Worm (Caenorhabditis elegans) whole organism, late embryonic: ENCODE measurements around the gene F45E1.1.

Source experiments
- C08G9.2 ChIP-seq: sonication (generic microtip); optimal IDR thresholded peaks from 2 replicates; lab custom pipeline; 2016; ENCODE audit warnings: mild to moderate bottlenecking, missing genetic modification characterization, moderate library complexity, missing compliant biosample characterization
- F13H6.1 ChIP-seq: sonication (generic microtip); optimal IDR thresholded peaks from 2 replicates; lab custom pipeline; 2016; ENCODE audit warnings: missing genetic modification characterization, missing compliant biosample characterization
- K09A11.1 ChIP-seq: sonication (generic microtip); optimal IDR thresholded peaks from 2 replicates; lab custom pipeline; 2017; ENCODE audit warnings: antibody characterized with exemption, mild to moderate bottlenecking, missing genetic modification characterization, missing compliant biosample characterization; ENCODE audit not compliant: insufficient read depth
- T23F11.4 ChIP-seq: fragments of 200-800 bp; sonication (Bioruptor generic); optimal IDR thresholded peaks from 2 replicates; lab custom pipeline; 2018; ENCODE audit warnings: mild to moderate bottlenecking, missing genetic modification characterization, missing compliant biosample characterization
- Y22D7AL.16 ChIP-seq: sonication (generic microtip); optimal IDR thresholded peaks from 2 replicates; lab custom pipeline; 2016; ENCODE audit warnings: missing genetic modification characterization, missing compliant biosample characterization
- ama-1 ChIP-seq: fragments of 150-350 bp; optimal IDR thresholded peaks from 2 replicates; lab custom pipeline; 2014
- ceh-18 ChIP-seq: sonication (generic microtip); optimal IDR thresholded peaks from 2 replicates; lab custom pipeline; 2016; ENCODE audit warnings: missing genetic modification characterization, missing compliant biosample characterization
- ceh-22 ChIP-seq: sonication (generic microtip); optimal IDR thresholded peaks from 2 replicates; lab custom pipeline; 2017; ENCODE audit warnings: missing biosample characterization, missing genetic modification characterization
- ceh-24 ChIP-seq: sonication (generic microtip); optimal IDR thresholded peaks from 2 replicates; lab custom pipeline; 2016; ENCODE audit warnings: mild to moderate bottlenecking, missing genetic modification characterization, missing compliant biosample characterization
- ceh-30 ChIP-seq: fragments of 150-350 bp; optimal IDR thresholded peaks from 2 replicates; lab custom pipeline; 2014; ENCODE audit warnings: missing biosample characterization, missing genetic modification characterization
- ceh-45 ChIP-seq: fragments of 200-800 bp; sonication (Bioruptor generic); IDR thresholded peaks from 2 replicates; pipeline ENCODE4 v1.3.6; 2022; ENCODE audit warnings: missing genetic modification reagents, missing genetic modification characterization, missing compliant biosample characterization
- ceh-48 ChIP-seq: sonication (generic microtip); optimal IDR thresholded peaks from 2 replicates; lab custom pipeline; 2016; ENCODE audit warnings: missing genetic modification characterization, inconsistent platforms, missing compliant biosample characterization
- ceh-6 ChIP-seq: fragments of 200-800 bp; sonication (Bioruptor generic); optimal IDR thresholded peaks from 2 replicates; lab custom pipeline; 2018; ENCODE audit warnings: mild to moderate bottlenecking, missing genetic modification characterization, missing compliant biosample characterization
- che-1 ChIP-seq: sonication (generic microtip); optimal IDR thresholded peaks from 2 replicates; lab custom pipeline; 2016; ENCODE audit warnings: mild to moderate bottlenecking, missing genetic modification characterization, missing compliant biosample characterization
- dmd-4 ChIP-seq: sonication (generic microtip); optimal IDR thresholded peaks from 2 replicates; lab custom pipeline; 2016; ENCODE audit warnings: borderline replicate concordance, missing genetic modification characterization, missing compliant biosample characterization
- dve-1 ChIP-seq: sonication (generic microtip); optimal IDR thresholded peaks from 2 replicates; lab custom pipeline; 2017; ENCODE audit warnings: antibody characterized with exemption, mild to moderate bottlenecking, missing genetic modification characterization, missing compliant biosample characterization
- elt-2 ChIP-seq: sonication (generic microtip); optimal IDR thresholded peaks from 2 replicates; lab custom pipeline; 2016; ENCODE audit warnings: missing genetic modification reagents, missing genetic modification characterization, missing compliant biosample characterization
- ets-4 ChIP-seq: sonication (generic microtip); optimal IDR thresholded peaks from 2 replicates; lab custom pipeline; 2016; ENCODE audit warnings: missing genetic modification characterization, missing compliant biosample characterization
- eyg-1 ChIP-seq: sonication (generic microtip); optimal IDR thresholded peaks from 2 replicates; lab custom pipeline; 2016; ENCODE audit warnings: missing genotype, missing genetic modification characterization, missing compliant biosample characterization
- fkh-10 ChIP-seq: fragments of 150-350 bp; optimal IDR thresholded peaks from 2 replicates; lab custom pipeline; 2014; ENCODE audit warnings: missing biosample characterization, missing genetic modification reagents, missing genetic modification characterization
- hlh-13 ChIP-seq: fragments of 200-800 bp; sonication (Bioruptor generic); optimal IDR thresholded peaks from 2 replicates; lab custom pipeline; 2018; ENCODE audit warnings: mild to moderate bottlenecking, missing genetic modification characterization, missing compliant biosample characterization
- hlh-30 ChIP-seq: sonication (generic microtip); optimal IDR thresholded peaks from 2 replicates; lab custom pipeline; 2017; ENCODE audit warnings: antibody characterized with exemption, missing genetic modification characterization, missing compliant biosample characterization; ENCODE audit not compliant: insufficient read depth
- hlh-8 ChIP-seq: sonication (generic microtip); optimal IDR thresholded peaks from 2 replicates; lab custom pipeline; 2016; ENCODE audit warnings: missing genotype, missing genetic modification characterization, missing compliant biosample characterization
- lim-6 ChIP-seq: sonication (generic microtip); optimal IDR thresholded peaks from 2 replicates; lab custom pipeline; 2016; ENCODE audit warnings: missing genetic modification characterization, missing compliant biosample characterization
- lin-11 ChIP-seq: fragments of 200-800 bp; sonication (Bioruptor generic); optimal IDR thresholded peaks from 2 replicates; lab custom pipeline; 2018; ENCODE audit warnings: mild to moderate bottlenecking, missing genetic modification characterization, missing compliant biosample characterization
- mec-3 ChIP-seq: sonication (generic microtip); optimal IDR thresholded peaks from 2 replicates; lab custom pipeline; 2016; ENCODE audit warnings: borderline replicate concordance, missing genetic modification characterization, missing compliant biosample characterization
- odd-2 ChIP-seq: sonication (generic microtip); optimal IDR thresholded peaks from 2 replicates; lab custom pipeline; 2017; ENCODE audit warnings: antibody characterized with exemption, mild to moderate bottlenecking, missing genetic modification characterization, missing compliant biosample characterization
- pag-3 ChIP-seq: sonication (generic microtip); optimal IDR thresholded peaks from 2 replicates; lab custom pipeline; 2016; ENCODE audit warnings: missing compliant biosample characterization, missing genetic modification characterization, borderline replicate concordance
- pat-9 ChIP-seq: fragments of 200-800 bp; sonication (Bioruptor generic); optimal IDR thresholded peaks from 2 replicates; lab custom pipeline; 2018; ENCODE audit warnings: mild to moderate bottlenecking, missing genetic modification characterization, moderate library complexity, missing compliant biosample characterization
- pax-1 ChIP-seq: fragments of 150-350 bp; optimal IDR thresholded peaks from 2 replicates; lab custom pipeline; 2014; ENCODE audit warnings: missing biosample characterization, missing genetic modification characterization
- pqm-1 ChIP-seq: sonication (generic microtip); optimal IDR thresholded peaks from 2 replicates; lab custom pipeline; 2016; ENCODE audit warnings: missing genetic modification characterization, missing compliant biosample characterization
- pros-1 ChIP-seq: fragments of 150-350 bp; optimal IDR thresholded peaks from 2 replicates; lab custom pipeline; 2014; ENCODE audit warnings: missing biosample characterization, missing genetic modification reagents, missing genetic modification characterization
- ref-2 ChIP-seq: sonication (generic microtip); optimal IDR thresholded peaks from 2 replicates; lab custom pipeline; 2016; ENCODE audit warnings: missing genetic modification characterization, missing compliant biosample characterization
- sdc-2 ChIP-seq: sonication (generic microtip); optimal IDR thresholded peaks from 2 replicates; lab custom pipeline; 2016; ENCODE audit warnings: missing genotype, missing genetic modification characterization, missing compliant biosample characterization
- sox-2 ChIP-seq: fragments of 200-800 bp; sonication (Bioruptor generic); IDR thresholded peaks from 2 replicates; pipeline ENCODE4 v1.3.6; 2022; ENCODE audit warnings: missing genetic modification reagents, missing genetic modification characterization, missing compliant biosample characterization
- sox-4 ChIP-seq: sonication (generic microtip); optimal IDR thresholded peaks from 2 replicates; lab custom pipeline; 2017; ENCODE audit warnings: mild to moderate bottlenecking, missing genetic modification characterization, inconsistent platforms, missing compliant biosample characterization
- syd-9 ChIP-seq: sonication (generic microtip); optimal IDR thresholded peaks from 2 replicates; lab custom pipeline; 2016; ENCODE audit warnings: mild to moderate bottlenecking, missing genetic modification characterization, moderate library complexity, missing compliant biosample characterization
- unc-42 ChIP-seq: sonication (generic microtip); optimal IDR thresholded peaks from 2 replicates; lab custom pipeline; 2016; ENCODE audit warnings: missing genotype, missing genetic modification characterization, missing compliant biosample characterization
- unc-55 ChIP-seq: sonication (generic microtip); optimal IDR thresholded peaks from 2 replicates; lab custom pipeline; 2017; ENCODE audit warnings: missing biosample characterization, missing genetic modification reagents, missing genetic modification characterization
- unc-86 ChIP-seq: sonication (generic microtip); optimal IDR thresholded peaks from 2 replicates; lab custom pipeline; 2016; ENCODE audit warnings: missing genetic modification characterization, missing compliant biosample characterization
- zip-5 ChIP-seq: sonication (generic microtip); optimal IDR thresholded peaks from 2 replicates; lab custom pipeline; 2016; ENCODE audit warnings: missing genetic modification characterization, missing compliant biosample characterization

The F45E1.1 gene

ce11 chrX:7977452-7977851 is 26.0 kb upstream of the F45E1.1 start:
- TF ChIP-seq ceh-48 (no peak), ceh-24 (tag; lab: Kevin White, UChicago) (no peak), ceh-22 (no peak), unc-55 (GFP tag; lab: Kevin White, UChicago) (no peak), hlh-13 (GFP tag; lab: Kevin White, UChicago) (no peak), mec-3 (no peak)
- TF ChIP-seq, all 69 proteins: peak for 0

ce11 chrX:7982047-7982446 is 21.4 kb upstream of the F45E1.1 start, which contains the start of gene his-71:
TSS of gene his-71 (minus strand) at chrX:7982070.
- TF ChIP-seq unc-86 (tag; lab: Kevin White, UChicago) (no peak), ceh-6 (GFP tag; lab: Kevin White, UChicago) (no peak), C08G9.2 (tag; lab: Kevin White, UChicago) (no peak), lim-6 (tag; lab: Kevin White, UChicago) (no peak), pros-1 (no peak), F13H6.1 (no peak), syd-9 (tag; lab: Kevin White, UChicago) (no peak), pax-1 (tag; lab: Kevin White, UChicago) (no peak), unc-42 (tag; lab: Kevin White, UChicago) (no peak), pqm-1 (tag; lab: Kevin White, UChicago) (no peak), eyg-1 (tag; lab: Kevin White, UChicago) (no peak), mec-3 (no peak), ref-2 (tag; lab: Kevin White, UChicago) (no peak), ama-1 (lab: Kevin White, UChicago) (no peak), pat-9 (no peak), ceh-18 (tag; lab: Kevin White, UChicago) (no peak), sdc-2 (tag; lab: Kevin White, UChicago) (no peak), Y22D7AL.16 (tag; lab: Kevin White, UChicago) (no peak), K09A11.1 (tag; lab: Kevin White, UChicago) (no peak), zip-5 (tag; lab: Kevin White, UChicago) (no peak)
- TF ChIP-seq, all 69 proteins: peak for 0

- TF ChIP-seq che-1: no peak
- no peak for TF ChIP-seq ets-4
- no peak for TF ChIP-seq dve-1
Observed at ce11 chrX:7984742-7985141, 18.7 kb upstream of the F45E1.1 start.

ce11 chrX:7985495-7986029 is 17.9 kb upstream of the F45E1.1 start, which contains the start of gene F45E1.4:
TSS of gene F45E1.4 (plus strand) at chrX:7985979.
- TF ChIP-seq ceh-6 (GFP tag; lab: Kevin White, UChicago) (no peak), odd-2 (tag; lab: Kevin White, UChicago) (peak; percentile 13)

- peak; percentile 33 for TF ChIP-seq hlh-30 (tag; lab: Kevin White, UChicago)
- no peak for TF ChIP-seq ceh-45 (GFP tag; lab: Robert Waterston, UW)
- TF ChIP-seq elt-2: peak; percentile 52
Observed at ce11 chrX:7986892-7987291, 16.6 kb upstream of the F45E1.1 start.

ce11 chrX:7988457-7988856 is 15.0 kb upstream of the F45E1.1 start:
- TF ChIP-seq sox-2 (no peak), pag-3 (no peak), pros-1 (no peak), ceh-30 (tag; lab: Kevin White, UChicago) (no peak), syd-9 (tag; lab: Kevin White, UChicago) (no peak), T23F11.4 (GFP tag; lab: Kevin White, UChicago) (no peak), ceh-48 (no peak), Y22D7AL.16 (tag; lab: Kevin White, UChicago) (no peak), hlh-13 (GFP tag; lab: Kevin White, UChicago) (no peak), fkh-10 (GFP tag; lab: Kevin White, UChicago) (no peak), lin-11 (tag; lab: Kevin White, UChicago) (no peak), hlh-8 (tag; lab: Kevin White, UChicago) (no peak), dmd-4 (no peak), zip-5 (tag; lab: Kevin White, UChicago) (no peak), mec-3 (no peak), pat-9 (no peak), unc-55 (GFP tag; lab: Kevin White, UChicago) (no peak), sox-4 (tag; lab: Kevin White, UChicago) (no peak), ets-4 (no peak)
